Worm (Caenorhabditis elegans): Measurements from ENCODE around the gene ncx-8.

- TF ChIP-seq elt-3 (tag; optimal IDR thresholded peaks at IDR 0.05), result no peak
- TF ChIP-seq unc-62 (GFP tag; optimal IDR thresholded peaks at IDR 0.05), result no peak
- TF ChIP-seq nhr-28 (tag; optimal IDR thresholded peaks at IDR 0.05), result no peak
- TF ChIP-seq nhr-11 (tag; optimal IDR thresholded peaks at IDR 0.05), result no peak
- TF ChIP-seq R02D3.7 (tag; optimal IDR thresholded peaks at IDR 0.05), result no peak
- TF ChIP-seq nhr-67 (tag; optimal IDR thresholded peaks at IDR 0.05), result no peak
- no peak for TF ChIP-seq ztf-11 (tag; optimal IDR thresholded peaks at IDR 0.05)
- TF ChIP-seq ceh-16 (tag; optimal IDR thresholded peaks at IDR 0.05), result no peak
Measured at ce11 chrV:4983091-4983490, 3.9 kb downstream of the ncx-8 start, which contains the start of gene srsx-13.
